Worm (Caenorhabditis elegans): ENCODE measurements around the gene mdt-4.
A peak's percentile ranks its signal among the peaks of the same experiment; 100 is the strongest.

The mdt-4 gene

ce11 chrII:4985961-4986503 is 42.3 kb upstream of the mdt-4 start:
- no peak for TF ChIP-seq nhr-25 (tag; optimal IDR thresholded peaks at IDR 0.05; ENCODE audit: borderline replicate concordance, insufficient read depth)
- TF ChIP-seq lin-15B (tag; optimal IDR thresholded peaks at IDR 0.05) = no peak
- TF ChIP-seq dmd-6 (GFP tag; IDR thresholded peaks at IDR 0.05) = peak; percentile 29; the same call in 1 of the 2 replicates
- peak in 1 of 2 experiments; percentile 95 for TF ChIP-seq unc-62 (GFP tag; optimal IDR thresholded peaks at IDR 0.05 in 1 of 2)
- TF ChIP-seq unc-62 (tag; optimal IDR thresholded peaks at IDR 0.05) = no peak
- no peak for TF ChIP-seq skn-1 (tag; optimal IDR thresholded peaks at IDR 0.05)
- TF ChIP-seq nhr-102 (tag; optimal IDR thresholded peaks at IDR 0.05) = no peak
- peak; percentile 63 for TF ChIP-seq hlh-30 (tag; optimal IDR thresholded peaks at IDR 0.05; ENCODE audit: insufficient read depth)

- TF ChIP-seq Y75B8A.6 (GFP tag; IDR thresholded peaks at IDR 0.05) (no peak), egl-43 (GFP tag; IDR thresholded peaks at IDR 0.05) (no peak), lin-15B (tag; optimal IDR thresholded peaks at IDR 0.05) (no peak), ces-1 (GFP tag; optimal IDR thresholded peaks at IDR 0.05) (no peak), pqm-1 (tag; optimal IDR thresholded peaks at IDR 0.05) (peak; percentile 15), lin-1 (GFP tag; IDR thresholded peaks at IDR 0.05) (no peak), ztf-7 (tag; optimal IDR thresholded peaks at IDR 0.05) (no peak), daf-16 (GFP tag; optimal IDR thresholded peaks at IDR 0.05) (no peak), daf-16 (tag; optimal IDR thresholded peaks at IDR 0.05) (peak; percentile 45)
These were observed 40.4 kb upstream of the mdt-4 start for ce11 chrII:4984151-4984550.

DNA sequence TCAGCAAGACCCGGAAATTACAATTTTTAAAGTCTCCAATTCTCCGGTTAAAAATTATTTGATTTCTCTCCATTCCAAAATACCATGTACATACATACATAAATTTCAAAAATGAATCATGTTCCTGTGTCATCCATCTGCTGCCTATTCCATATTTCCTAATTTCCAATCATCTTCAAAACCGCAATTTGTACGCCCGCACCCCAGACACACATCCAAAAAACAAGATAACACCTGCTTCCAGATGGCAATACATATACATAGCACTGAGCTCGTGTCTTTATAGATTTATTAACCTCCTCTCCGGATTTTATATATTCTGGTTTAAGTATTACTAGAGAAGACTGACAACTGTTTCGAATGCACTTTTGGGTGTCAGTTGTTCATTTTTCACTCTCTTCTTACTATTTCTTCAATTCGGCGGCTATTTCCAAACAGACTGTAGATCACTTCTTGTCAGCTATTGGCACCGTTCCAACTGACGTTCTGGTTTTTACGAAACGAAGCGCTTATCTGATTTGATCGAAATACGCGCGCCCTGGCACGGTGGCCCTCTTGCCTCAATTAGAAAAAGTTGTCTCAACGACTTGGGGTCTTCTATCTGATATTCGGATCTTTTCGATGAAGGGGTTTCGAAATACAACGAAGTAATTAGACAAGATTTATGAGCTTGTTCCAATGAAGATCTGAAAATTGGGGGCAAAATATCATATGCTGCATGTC is 38.1 kb upstream of the mdt-4 start:
- TF ChIP-seq zfp-3 (GFP tag; conservative IDR thresholded peaks at IDR 0.05) (no peak), aha-1 (tag) (peak; percentile 40)

- no peak for TF ChIP-seq ZK337.2 (GFP tag; IDR thresholded peaks at IDR 0.05)
- no peak for TF ChIP-seq set-16 (GFP tag; IDR thresholded peaks at IDR 0.05)
- no peak for TF ChIP-seq Y48G9A.11 (GFP tag; IDR thresholded peaks at IDR 0.05)
- no peak for TF ChIP-seq ctbp-1 (GFP tag; IDR thresholded peaks at IDR 0.05)
- TF ChIP-seq daf-19 (GFP tag; conservative IDR thresholded peaks at IDR 0.05) = no peak
- TF ChIP-seq aly-2 (tag; optimal IDR thresholded peaks at IDR 0.05) = no peak
- no peak for TF ChIP-seq skn-1 (tag; optimal IDR thresholded peaks at IDR 0.05)
- TF ChIP-seq duxl-1 (tag; optimal IDR thresholded peaks at IDR 0.05; ENCODE audit: poor library complexity) = no peak
These were observed 31.6 kb upstream of the mdt-4 start for ce11 chrII:4975311-4975710.

DNA sequence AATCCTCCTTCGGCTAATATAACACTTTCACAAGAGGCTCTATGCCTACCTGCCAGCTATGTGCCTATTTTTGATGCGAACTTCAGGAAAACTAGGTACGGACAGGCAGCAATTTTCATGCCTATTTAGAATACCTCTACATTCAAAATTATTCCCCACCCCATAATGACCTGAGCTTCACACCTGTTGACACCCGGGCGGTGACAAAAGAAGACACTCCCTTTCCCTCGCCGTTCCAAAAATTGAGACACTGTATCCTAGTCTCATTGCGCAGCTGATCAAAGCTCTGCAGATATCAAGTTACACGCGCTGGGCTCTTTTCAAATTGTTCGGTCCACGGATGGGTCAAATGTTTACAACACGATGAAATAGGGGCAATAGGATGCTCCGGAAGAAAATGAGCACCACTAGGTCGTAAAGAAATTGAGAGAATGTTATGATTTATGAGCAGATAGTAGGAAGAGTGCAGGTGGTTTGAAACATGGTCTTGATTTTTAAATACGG is 30.8 kb upstream of the mdt-4 start:
- TF ChIP-seq aha-1 (tag) (peak; percentile 86), fos-1 (tag; optimal IDR thresholded peaks at IDR 0.05) (no peak)

DNA sequence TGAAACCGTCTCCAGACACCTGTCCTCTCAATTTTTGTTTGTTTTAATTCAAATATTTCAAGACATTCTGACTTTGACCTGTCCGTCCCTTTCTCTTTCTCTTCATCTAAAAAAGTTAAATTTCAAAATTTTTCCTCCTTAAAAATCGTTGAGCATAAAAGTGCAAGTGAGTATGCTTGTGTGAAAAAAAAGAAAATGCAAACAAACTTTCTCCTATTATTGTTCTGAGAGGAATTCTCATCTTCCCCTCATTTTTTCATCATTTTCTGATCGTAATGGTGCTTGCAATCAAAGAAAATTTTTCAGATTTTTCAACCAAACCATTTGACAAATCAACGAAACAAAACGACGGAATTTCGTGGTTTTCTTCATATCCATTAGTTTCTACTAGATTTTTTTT is 25.1 kb upstream of the mdt-4 start, which contains the start of gene shc-2:
TSS of gene shc-2 (plus strand) at position 301 of the 400 bp plus-strand sequence.
- no peak for TF ChIP-seq nhr-25 (tag; optimal IDR thresholded peaks at IDR 0.05; ENCODE audit: borderline replicate concordance, insufficient read depth)
- no peak for TF ChIP-seq gei-8 (GFP tag; optimal IDR thresholded peaks at IDR 0.05)
- no peak for TF ChIP-seq R02D3.7 (tag; optimal IDR thresholded peaks at IDR 0.05)
- no peak for TF ChIP-seq F44E2.7 (GFP tag; IDR thresholded peaks at IDR 0.05)
- TF ChIP-seq snpc-1.2 (GFP tag; IDR thresholded peaks at IDR 0.05) = no peak
- TF ChIP-seq aly-2 (tag; optimal IDR thresholded peaks at IDR 0.05) = no peak
- TF ChIP-seq Y105C5A.15 (GFP tag; IDR thresholded peaks at IDR 0.05) = no peak
- no peak for TF ChIP-seq F49E8.2 (tag; optimal IDR thresholded peaks at IDR 0.05; ENCODE audit: borderline replicate concordance)
